Fruit fly (Drosophila melanogaster) whole organism, prepupa: ENCODE results near the gene Ubi-p63E.

ENCODE experiments used
- Blimp-1 ChIP-seq: fragments of 200-800 bp; sonication (Bioruptor generic); optimal IDR thresholded peaks from 3 replicates; lab custom pipeline; 2017; ENCODE audit warnings: missing biosample characterization, missing genetic modification characterization, mild to moderate bottlenecking, moderate library complexity, missing genetic modification reagents
- CG34406 ChIP-seq: fragments of 200-800 bp; sonication (Bioruptor generic); optimal IDR thresholded peaks from 3 replicates; lab custom pipeline; 2016; ENCODE audit warnings: missing biosample characterization, missing genetic modification characterization
- CG3919 ChIP-seq: fragments of 200-800 bp; sonication (Bioruptor generic); optimal IDR thresholded peaks from 3 replicates; lab custom pipeline; 2016; ENCODE audit warnings: missing biosample characterization, missing genetic modification characterization
- CG6808 ChIP-seq: fragments of 200-800 bp; sonication (Bioruptor generic); optimal IDR thresholded peaks from 3 replicates; lab custom pipeline; 2017; ENCODE audit warnings: missing biosample characterization, missing genetic modification characterization, mild to moderate bottlenecking, moderate library complexity, missing genetic modification reagents
- CG9139 ChIP-seq: fragments of 200-800 bp; sonication (Bioruptor generic); optimal IDR thresholded peaks from 3 replicates; lab custom pipeline; 2017; ENCODE audit warnings: missing biosample characterization, mild to moderate bottlenecking, missing genetic modification characterization
- Eip78C ChIP-seq: fragments of 200-800 bp; sonication (Bioruptor generic); peaks from one replicate; lab custom pipeline; 2016; ENCODE audit warnings: missing biosample characterization, missing genetic modification characterization
- Hr4 ChIP-seq: fragments of 200-800 bp; sonication (Bioruptor generic); optimal IDR thresholded peaks from 3 replicates; lab custom pipeline; 2016; ENCODE audit warnings: missing biosample characterization, missing genetic modification characterization
- Lpt ChIP-seq: fragments of 200-800 bp; sonication (Bioruptor generic); optimal IDR thresholded peaks from 3 replicates; lab custom pipeline; 2016; ENCODE audit warnings: missing biosample characterization, missing genetic modification characterization
- Met ChIP-seq: fragments of 200-800 bp; sonication (Bioruptor generic); optimal IDR thresholded peaks from 3 replicates; lab custom pipeline; 2016; ENCODE audit warnings: missing biosample characterization, missing genetic modification characterization
- Sox102F ChIP-seq: fragments of 200-800 bp; sonication (Bioruptor generic); optimal IDR thresholded peaks from 2 replicates; lab custom pipeline; 2016; ENCODE audit warnings: missing biosample characterization, mild to moderate bottlenecking, missing genetic modification characterization
- acj6 ChIP-seq: fragments of 200-800 bp; sonication (Bioruptor generic); optimal IDR thresholded peaks from 3 replicates; lab custom pipeline; 2016; ENCODE audit warnings: missing biosample characterization, missing genetic modification characterization
- fkh ChIP-seq: fragments of 200-800 bp; sonication (Bioruptor generic); optimal IDR thresholded peaks from 3 replicates; lab custom pipeline; 2017; ENCODE audit warnings: missing biosample characterization, mild to moderate bottlenecking, missing genetic modification characterization, moderate library complexity
- svp ChIP-seq: fragments of 200-800 bp; sonication (Bioruptor generic); peaks from one replicate; lab custom pipeline; 2016; ENCODE audit warnings: missing biosample characterization, missing genetic modification characterization

DNA sequence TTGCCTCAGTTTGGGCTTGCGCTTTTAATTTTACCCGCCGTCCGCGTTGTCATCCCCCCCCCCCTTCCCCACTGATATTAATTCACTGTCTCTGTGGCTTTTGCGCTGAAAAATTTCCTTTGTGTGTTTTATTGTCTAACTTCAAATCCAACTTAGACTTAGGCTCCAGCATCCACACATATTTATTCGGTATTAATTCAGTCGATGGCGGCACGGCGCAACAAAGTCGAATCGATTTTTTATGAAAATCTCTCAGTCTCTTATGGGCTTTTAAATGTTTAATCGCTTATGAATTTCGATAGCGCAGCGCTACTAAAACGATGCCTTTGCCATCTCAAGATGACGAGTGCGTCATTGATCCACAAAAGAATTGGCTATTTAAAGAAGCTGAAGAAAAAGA lies 27.0 kb downstream of the Ubi-p63E start:
- TF ChIP-seq CG3919 (GFP tag; lab: Kevin White, UChicago) (no peak), CG6808 (GFP tag; lab: Kevin White, UChicago) (no peak), Eip78C (no peak), CG9139 (no peak), acj6 (no peak), Sox102F (GFP tag; lab: Kevin White, UChicago) (no peak), Hr4 (GFP tag; lab: Kevin White, UChicago) (no peak), Blimp-1 (GFP tag; lab: Kevin White, UChicago) (no peak), svp (GFP tag; lab: Kevin White, UChicago) (no peak), CG34406 (no peak), Lpt (GFP tag; lab: Kevin White, UChicago) (no peak), Met (GFP tag; lab: Kevin White, UChicago) (no peak), fkh (GFP tag; lab: Kevin White, UChicago) (no peak)
